Worm (Caenorhabditis elegans) whole organism, L4/young adult: ENCODE measurements around the gene ZK721.3.

Source experiments
- W03F9.2 ChIP-seq: fragments of 150-350 bp; optimal IDR thresholded peaks from 2 replicates; lab custom pipeline; 2014; ENCODE audit warnings: missing biosample characterization, missing genetic modification characterization
- dao-5 ChIP-seq: sonication (generic microtip); optimal IDR thresholded peaks from 2 replicates; lab custom pipeline; 2016; ENCODE audit warnings: missing genotype, missing genetic modification characterization, moderate library complexity, missing compliant biosample characterization
- him-1 ChIP-seq: sonication (generic microtip); optimal IDR thresholded peaks from 2 replicates; lab custom pipeline; 2016; ENCODE audit warnings: missing genotype, missing genetic modification reagents, missing genetic modification characterization, missing compliant biosample characterization

DNA sequence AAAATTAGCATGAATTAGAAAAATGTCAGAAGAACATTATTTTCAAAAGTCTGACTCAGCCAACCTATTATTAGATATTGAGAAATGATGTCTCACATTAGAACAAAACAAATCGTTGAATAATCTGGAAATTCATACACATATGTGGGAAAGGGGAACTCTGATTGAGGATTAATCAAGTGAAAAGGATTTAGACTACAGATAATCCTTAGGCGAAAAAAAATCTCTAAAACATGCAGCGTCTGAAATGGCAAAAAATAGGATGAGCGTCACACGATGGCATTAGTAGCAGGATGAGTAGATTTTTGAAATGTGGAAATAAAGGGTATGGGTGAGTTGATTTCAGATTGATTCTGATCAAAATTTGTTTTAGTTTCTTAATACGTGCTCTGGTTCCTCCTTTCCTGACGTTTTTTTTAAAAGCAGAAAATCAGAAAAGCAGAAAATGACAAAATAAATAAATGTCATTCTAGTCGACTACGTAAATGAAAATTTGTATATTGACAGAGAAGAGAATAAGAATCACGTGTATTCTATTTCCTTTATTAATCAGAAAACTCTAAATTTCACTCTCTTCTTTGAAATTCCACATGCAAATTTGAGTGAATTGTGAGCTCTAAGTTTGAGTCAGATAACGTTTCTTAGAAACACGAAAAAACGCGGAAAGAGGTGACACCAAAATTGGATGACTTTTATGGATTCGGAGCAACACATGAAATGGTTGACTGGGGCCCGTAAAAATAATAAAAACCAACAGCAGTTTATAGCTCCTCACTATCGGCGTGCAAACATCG, 39.9 kb upstream of the ZK721.3 start:
- TF ChIP-seq him-1 (tag; lab: Kevin White, UChicago) (no peak), dao-5 (no peak), W03F9.2 (tag; lab: Kevin White, UChicago) (no peak)
